Worm (Caenorhabditis elegans) whole organism, L1 larva: ENCODE measurements around the gene mct-3.

Experiments used
- elt-3 ChIP-seq, 6 experiments: fragments of 150-350 bp in 1 of 6; sonication (generic microtip); optimal IDR thresholded peaks; 2 replicates each; lab custom pipeline; 2017 to 2018; ENCODE audit warnings: missing biosample characterization in 6 of 6, missing genetic modification characterization in 6 of 6, inconsistent platforms in 1 of 6
- fos-1 ChIP-seq: fragments of 150-350 bp; optimal IDR thresholded peaks from 2 replicates; lab custom pipeline; 2014; ENCODE audit warnings: missing biosample characterization, missing genetic modification characterization
- nhr-11 ChIP-seq: fragments of 150-350 bp; optimal IDR thresholded peaks from 2 replicates; lab custom pipeline; 2014; ENCODE audit warnings: missing biosample characterization, missing genetic modification characterization
- snpc-4 ChIP-seq: fragments of 150-350 bp; optimal IDR thresholded peaks from 2 replicates; lab custom pipeline; 2014; ENCODE audit warnings: missing biosample characterization, missing genetic modification characterization

DNA sequence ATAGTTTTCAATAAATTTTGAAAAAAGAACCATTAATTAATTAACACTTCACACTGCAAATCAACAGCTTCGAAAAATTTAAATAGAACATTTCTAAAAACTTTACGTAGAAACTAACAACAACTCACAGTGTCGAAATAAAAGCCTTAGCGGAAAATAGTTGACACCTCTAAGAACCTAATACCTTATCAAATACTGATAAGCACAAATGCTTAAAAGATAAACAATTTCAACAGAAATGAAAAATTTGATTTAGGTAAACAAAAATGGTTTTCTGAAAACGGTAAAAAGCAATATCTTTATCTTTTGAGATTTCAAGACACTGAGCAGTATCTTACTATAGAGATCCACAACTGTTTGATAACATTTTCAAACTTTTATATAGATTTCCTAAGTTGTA, 24.2 kb downstream of the mct-3 start:
- TF ChIP-seq fos-1 (tag; lab: Kevin White, UChicago) (no peak), snpc-4 (tag; lab: Kevin White, UChicago) (no peak), elt-3 (tag; optimal IDR thresholded peaks at IDR 0.05; lab: Kevin White, UChicago) (no peak), nhr-11 (tag; lab: Kevin White, UChicago) (no peak)
